Worm (Caenorhabditis elegans) whole organism, L1 larva: ENCODE results near the gene F53F8.3.

Experiments used
- C04F5.9 ChIP-seq: sonication (generic microtip); optimal IDR thresholded peaks from 2 replicates; lab custom pipeline; 2016; ENCODE audit warnings: missing genetic modification characterization, missing compliant biosample characterization
- C16A3.4 ChIP-seq: fragments of 150-350 bp; optimal IDR thresholded peaks from 2 replicates; lab custom pipeline; 2014; ENCODE audit warnings: missing biosample characterization, missing genetic modification characterization
- C34B4.2 ChIP-seq: sonication (generic microtip); optimal IDR thresholded peaks from 2 replicates; lab custom pipeline; 2017; ENCODE audit warnings: mild to moderate bottlenecking, missing genetic modification characterization, missing compliant biosample characterization
- alr-1 ChIP-seq: fragments of 200-800 bp; sonication (Bioruptor generic); optimal IDR thresholded peaks from 2 replicates; lab custom pipeline; 2018; ENCODE audit warnings: borderline replicate concordance, mild to moderate bottlenecking, missing genetic modification characterization, missing compliant biosample characterization
- ama-1 ChIP-seq: fragments of 150-350 bp; optimal IDR thresholded peaks from 2 replicates; lab custom pipeline; 2014
- ceh-63 ChIP-seq: fragments of 200-800 bp; sonication (Bioruptor generic); optimal IDR thresholded peaks from 2 replicates; lab custom pipeline; 2018; ENCODE audit warnings: mild to moderate bottlenecking, missing genetic modification characterization, missing compliant biosample characterization
- ceh-8 ChIP-seq: fragments of 200-800 bp; sonication (Bioruptor generic); optimal IDR thresholded peaks from 2 replicates; lab custom pipeline; 2018; ENCODE audit warnings: mild to moderate bottlenecking, missing genetic modification characterization, moderate library complexity, missing compliant biosample characterization
- ceh-82 ChIP-seq, 3 experiments: fragments of 150-350 bp in 1 of 3; sonication (generic microtip) in 2 of 3; optimal IDR thresholded peaks; 2 replicates each; lab custom pipeline; 2014 to 2017; ENCODE audit warnings: missing biosample characterization in 3 of 3, missing genetic modification characterization in 3 of 3
- ceh-88 ChIP-seq: fragments of 200-800 bp; sonication (Bioruptor generic); IDR thresholded peaks from 2 replicates; pipeline ENCODE4 v1.3.6; 2022; ENCODE audit warnings: missing genetic modification characterization, missing compliant biosample characterization
- ceh-90 ChIP-seq: sonication (generic microtip); optimal IDR thresholded peaks from 2 replicates; lab custom pipeline; 2016; ENCODE audit warnings: missing genetic modification characterization, missing compliant biosample characterization
- ces-1 ChIP-seq: fragments of 150-350 bp; optimal IDR thresholded peaks from 2 replicates; lab custom pipeline; 2014; ENCODE audit warnings: missing biosample characterization, missing genetic modification reagents, missing genetic modification characterization
- dpl-1 ChIP-seq, 3 experiments: fragments of 150-350 bp in 2 of 3; sonication (generic microtip) in 1 of 3; optimal IDR thresholded peaks; 2 replicates each; lab custom pipeline; 2014 to 2017; ENCODE audit warnings: missing biosample characterization in 3 of 3, missing genetic modification characterization in 3 of 3, missing genetic modification reagents in 3 of 3
- efl-3 ChIP-seq: fragments of 200-800 bp; sonication (Bioruptor generic); optimal IDR thresholded peaks from 2 replicates; lab custom pipeline; 2018; ENCODE audit warnings: mild to moderate bottlenecking, missing genetic modification characterization, missing compliant biosample characterization
- egl-27 ChIP-seq, 2 experiments: fragments of 150-350 bp in 1 of 2; sonication (generic microtip); optimal IDR thresholded peaks; 3 replicates each; lab custom pipeline; 2017 to 2018; ENCODE audit warnings: missing biosample characterization in 2 of 2, missing genetic modification characterization in 2 of 2, missing genetic modification reagents in 2 of 2
- elt-2 ChIP-seq: sonication (generic microtip); optimal IDR thresholded peaks from 2 replicates; lab custom pipeline; 2016; ENCODE audit warnings: missing genetic modification characterization, mild to moderate bottlenecking, inconsistent platforms, missing compliant biosample characterization, missing genetic modification reagents
- elt-3 ChIP-seq, 6 experiments: fragments of 150-350 bp in 1 of 6; sonication (generic microtip); optimal IDR thresholded peaks; 2 replicates each; lab custom pipeline; 2017 to 2018; ENCODE audit warnings: missing biosample characterization in 6 of 6, missing genetic modification characterization in 6 of 6, inconsistent platforms in 1 of 6
- ets-5 ChIP-seq: fragments of 200-800 bp; sonication (Bioruptor generic); IDR thresholded peaks from 2 replicates; pipeline ENCODE4 v1.3.6; 2022; ENCODE audit warnings: missing genetic modification characterization, missing compliant biosample characterization
- hlh-17 ChIP-seq: fragments of 200-800 bp; sonication (Bioruptor generic); optimal IDR thresholded peaks from 2 replicates; lab custom pipeline; 2018; ENCODE audit warnings: missing genetic modification characterization, mild to moderate bottlenecking, missing compliant biosample characterization, moderate library complexity, borderline replicate concordance
- hpl-2 ChIP-seq: fragments of 150-350 bp; optimal IDR thresholded peaks from 2 replicates; lab custom pipeline; 2014; ENCODE audit warnings: missing biosample characterization, missing genetic modification reagents, missing genetic modification characterization
- isw-1 ChIP-seq: fragments of 200-800 bp; sonication (Bioruptor generic); IDR thresholded peaks from 2 replicates; pipeline ENCODE4 v1.3.6; 2022; ENCODE audit warnings: missing genetic modification characterization, missing compliant biosample characterization
- jun-1 ChIP-seq: fragments of 150-350 bp; optimal IDR thresholded peaks from 2 replicates; lab custom pipeline; 2014; ENCODE audit warnings: missing biosample characterization, missing genetic modification reagents, missing genetic modification characterization
- lin-14 ChIP-seq: fragments of 200-800 bp; sonication (Bioruptor generic); optimal IDR thresholded peaks from 2 replicates; lab custom pipeline; 2018; ENCODE audit warnings: mild to moderate bottlenecking, missing genetic modification characterization, moderate library complexity, missing compliant biosample characterization
- lin-35 ChIP-seq, 2 experiments: fragments of 150-350 bp; optimal IDR thresholded peaks; 2 replicates each; lab custom pipeline; 2014; ENCODE audit warnings: missing biosample characterization in 2 of 2, missing genetic modification characterization in 2 of 2, missing genetic modification reagents in 2 of 2
- lin-39 ChIP-seq: fragments of 150-350 bp; optimal IDR thresholded peaks from 2 replicates; lab custom pipeline; 2014; ENCODE audit warnings: missing biosample characterization, missing genetic modification reagents, missing genetic modification characterization
- lir-3 ChIP-seq: sonication (generic microtip); optimal IDR thresholded peaks from 2 replicates; lab custom pipeline; 2016; ENCODE audit warnings: mild to moderate bottlenecking, missing genetic modification characterization, moderate library complexity, missing compliant biosample characterization; ENCODE audit not compliant: poor library complexity
- lsy-2 ChIP-seq, 2 experiments: fragments of 150-350 bp; optimal IDR thresholded peaks; 2 replicates each; lab custom pipeline; 2014; ENCODE audit warnings: missing biosample characterization in 2 of 2, missing genetic modification characterization in 2 of 2
- mab-9 ChIP-seq: fragments of 200-800 bp; sonication (Bioruptor generic); IDR thresholded peaks from 2 replicates; pipeline ENCODE4 v1.3.6; 2022; ENCODE audit warnings: missing genetic modification reagents, missing genetic modification characterization, missing compliant biosample characterization
- mep-1 ChIP-seq: fragments of 150-350 bp; optimal IDR thresholded peaks from 2 replicates; lab custom pipeline; 2014; ENCODE audit warnings: missing biosample characterization, missing genetic modification characterization
- nhr-12 ChIP-seq: sonication (generic microtip); optimal IDR thresholded peaks from 2 replicates; lab custom pipeline; 2017; ENCODE audit warnings: missing biosample characterization, missing genetic modification characterization
- nhr-19 ChIP-seq: fragments of 200-800 bp; sonication (Bioruptor generic); conservative IDR thresholded peaks from 2 replicates; pipeline ENCODE4 v1.3.6; 2022; ENCODE audit warnings: missing genetic modification characterization, missing compliant biosample characterization
- nhr-20 ChIP-seq: sonication (generic microtip); optimal IDR thresholded peaks from 2 replicates; lab custom pipeline; 2016; ENCODE audit warnings: mild to moderate bottlenecking, missing genetic modification characterization, missing compliant biosample characterization
- nhr-237 ChIP-seq: fragments of 150-350 bp; optimal IDR thresholded peaks from 2 replicates; lab custom pipeline; 2014; ENCODE audit warnings: missing biosample characterization, missing genetic modification characterization
- nhr-47 ChIP-seq: sonication (generic microtip); optimal IDR thresholded peaks from 2 replicates; lab custom pipeline; 2016; ENCODE audit warnings: mild to moderate bottlenecking, missing genetic modification characterization, moderate library complexity, missing compliant biosample characterization
- nhr-71 ChIP-seq: sonication (generic microtip); optimal IDR thresholded peaks from 2 replicates; lab custom pipeline; 2016; ENCODE audit warnings: mild to moderate bottlenecking, missing genetic modification characterization, moderate library complexity, missing compliant biosample characterization
- nhr-76 ChIP-seq: sonication (generic microtip); optimal IDR thresholded peaks from 2 replicates; lab custom pipeline; 2017; ENCODE audit warnings: missing biosample characterization, missing genetic modification characterization
- nhr-84 ChIP-seq: sonication (generic microtip); optimal IDR thresholded peaks from 2 replicates; lab custom pipeline; 2017; ENCODE audit warnings: missing biosample characterization, missing genetic modification characterization
- pag-3 ChIP-seq: sonication (generic microtip); optimal IDR thresholded peaks from 2 replicates; lab custom pipeline; 2017; ENCODE audit warnings: missing genetic modification characterization, mild to moderate bottlenecking, missing compliant biosample characterization, antibody characterized with exemption, borderline replicate concordance; ENCODE audit not compliant: insufficient read depth
- pqm-1 ChIP-seq: sonication (generic microtip); optimal IDR thresholded peaks from 3 replicates; lab custom pipeline; 2017; ENCODE audit warnings: missing biosample characterization, missing genetic modification characterization
- skn-1 ChIP-seq: fragments of 150-350 bp; optimal IDR thresholded peaks from 2 replicates; lab custom pipeline; 2014; ENCODE audit warnings: missing biosample characterization, missing genetic modification characterization
- snpc-4 ChIP-seq: fragments of 150-350 bp; optimal IDR thresholded peaks from 2 replicates; lab custom pipeline; 2014; ENCODE audit warnings: missing biosample characterization, missing genetic modification characterization
- sptf-1 ChIP-seq: fragments of 150-350 bp; optimal IDR thresholded peaks from 2 replicates; lab custom pipeline; 2014; ENCODE audit warnings: missing biosample characterization, missing genetic modification characterization
- sup-37 ChIP-seq: fragments of 200-800 bp; sonication (Bioruptor generic); optimal IDR thresholded peaks from 2 replicates; lab custom pipeline; 2018; ENCODE audit warnings: mild to moderate bottlenecking, missing genetic modification characterization, missing compliant biosample characterization
- swsn-7 ChIP-seq: sonication (generic microtip); optimal IDR thresholded peaks from 2 replicates; lab custom pipeline; 2016; ENCODE audit warnings: missing genetic modification characterization, missing compliant biosample characterization
- tbx-2 ChIP-seq: sonication (generic microtip); optimal IDR thresholded peaks from 2 replicates; lab custom pipeline; 2016; ENCODE audit warnings: missing genetic modification characterization, missing compliant biosample characterization
- tlp-1 ChIP-seq: fragments of 150-350 bp; optimal IDR thresholded peaks from 2 replicates; lab custom pipeline; 2014; ENCODE audit warnings: missing biosample characterization, missing genetic modification characterization
- unc-130 ChIP-seq: fragments of 150-350 bp; optimal IDR thresholded peaks from 2 replicates; lab custom pipeline; 2017; ENCODE audit warnings: missing biosample characterization, missing genetic modification characterization, inconsistent platforms
- unc-30 ChIP-seq: sonication (generic microtip); optimal IDR thresholded peaks from 2 replicates; lab custom pipeline; 2017; ENCODE audit warnings: missing biosample characterization, missing genetic modification characterization
- unc-62 ChIP-seq: fragments of 150-350 bp; optimal IDR thresholded peaks from 2 replicates; lab custom pipeline; 2014; ENCODE audit warnings: missing biosample characterization, missing genetic modification reagents, missing genetic modification characterization
- unc-86 ChIP-seq: sonication (generic microtip); optimal IDR thresholded peaks from 2 replicates; lab custom pipeline; 2016; ENCODE audit warnings: missing genetic modification characterization, missing compliant biosample characterization
- unc-98 ChIP-seq: fragments of 200-800 bp; sonication (Bioruptor generic); IDR thresholded peaks from 2 replicates; pipeline ENCODE4 v1.3.6; 2022; ENCODE audit warnings: missing genetic modification characterization, missing compliant biosample characterization
- zag-1 ChIP-seq: fragments of 150-350 bp; optimal IDR thresholded peaks from 2 replicates; lab custom pipeline; 2014; ENCODE audit warnings: missing biosample characterization, missing genetic modification characterization
- zip-4 ChIP-seq: fragments of 200-800 bp; sonication (Bioruptor generic); optimal IDR thresholded peaks from 2 replicates; lab custom pipeline; 2018; ENCODE audit warnings: mild to moderate bottlenecking, missing genetic modification characterization, moderate library complexity, missing compliant biosample characterization
- ztf-11 ChIP-seq, 2 experiments: sonication (generic microtip); optimal IDR thresholded peaks; 2 replicates each; lab custom pipeline; 2016 to 2017; ENCODE audit warnings: missing genetic modification characterization in 2 of 2, missing biosample characterization in 1 of 2, missing compliant biosample characterization in 1 of 2

F53F8.3 gene

ce11 chrV:20693968-20694367 is 4.6 kb upstream of the F53F8.3 start:
- no peak for TF ChIP-seq nhr-12 (tag; lab: Kevin White, UChicago)
- TF ChIP-seq unc-30, result no peak
- no peak for TF ChIP-seq egl-27 (tag; optimal IDR thresholded peaks at IDR 0.05; lab: Kevin White, UChicago)
- peak; percentile 19 for TF ChIP-seq elt-2
- TF ChIP-seq lsy-2 (tag; optimal IDR thresholded peaks at IDR 0.05; lab: Kevin White, UChicago), result peak; percentile 4 to 53
- TF ChIP-seq snpc-4 (tag; lab: Kevin White, UChicago), result peak; percentile 15
- no peak for TF ChIP-seq unc-130 (tag; lab: Kevin White, UChicago)
- TF ChIP-seq elt-3 (tag; optimal IDR thresholded peaks at IDR 0.05; lab: Kevin White, UChicago), result peak in 2 of 6 experiments; percentile 6 to 21
- no peak for TF ChIP-seq ztf-11 (tag; optimal IDR thresholded peaks at IDR 0.05; lab: Kevin White, UChicago)
- no peak for TF ChIP-seq nhr-76 (tag; lab: Kevin White, UChicago)
- peak; percentile 6 for TF ChIP-seq hpl-2 (GFP tag; lab: Kevin White, UChicago)
- TF ChIP-seq unc-98, result no peak
- no peak for TF ChIP-seq zip-4
- TF ChIP-seq mab-9 (GFP tag; lab: Robert Waterston, UW), result no peak
- no peak for TF ChIP-seq C04F5.9 (tag; lab: Kevin White, UChicago)
- TF ChIP-seq lir-3 (tag; lab: Kevin White, UChicago), result no peak
- TF ChIP-seq lin-14 (GFP tag; lab: Kevin White, UChicago), result peak; percentile 23
- TF ChIP-seq nhr-84 (tag; lab: Kevin White, UChicago), result no peak
- TF ChIP-seq nhr-71 (tag; lab: Kevin White, UChicago), result peak; percentile 58
- TF ChIP-seq efl-3, result no peak
- TF ChIP-seq ces-1 (GFP tag; lab: Kevin White, UChicago), result no peak
- TF ChIP-seq hlh-17 (GFP tag; lab: Kevin White, UChicago), result no peak
- TF ChIP-seq ceh-63, result no peak
- peak; percentile 67 for TF ChIP-seq nhr-47 (tag; lab: Kevin White, UChicago)
- peak; percentile 12 to 47 for TF ChIP-seq lin-35 (GFP tag; optimal IDR thresholded peaks at IDR 0.05; lab: Kevin White, UChicago)
- peak; percentile 40 for TF ChIP-seq swsn-7
- no peak for TF ChIP-seq pag-3
- TF ChIP-seq tbx-2 (tag; lab: Kevin White, UChicago), result peak; percentile 10
- no peak for TF ChIP-seq pqm-1 (tag; lab: Kevin White, UChicago)
- TF ChIP-seq ceh-82 (tag; optimal IDR thresholded peaks at IDR 0.05; lab: Kevin White, UChicago), result peak in 1 of 3 experiments; percentile 4
- TF ChIP-seq ceh-88, result no peak
- no peak for TF ChIP-seq nhr-237 (tag; lab: Kevin White, UChicago)
- peak; percentile 30; the same call in 1 of the 2 replicates for TF ChIP-seq nhr-19 (GFP tag; lab: Robert Waterston, UW)
- no peak for TF ChIP-seq ceh-90
- TF ChIP-seq dpl-1 (GFP tag; optimal IDR thresholded peaks at IDR 0.05; lab: Kevin White, UChicago), result peak in 1 of 3 experiments; percentile 17
- no peak for TF ChIP-seq isw-1 (GFP tag; lab: Robert Waterston, UW)
- TF ChIP-seq tlp-1 (tag; lab: Kevin White, UChicago), result no peak
- TF ChIP-seq ceh-8 (GFP tag; lab: Kevin White, UChicago), result no peak
- TF ChIP-seq mep-1 (tag; lab: Kevin White, UChicago), result peak; percentile 40
- TF ChIP-seq jun-1 (tag; lab: Kevin White, UChicago), result no peak
- TF ChIP-seq sup-37, result no peak
- no peak for TF ChIP-seq zag-1 (tag; lab: Kevin White, UChicago)
- TF ChIP-seq unc-86 (tag; lab: Kevin White, UChicago), result no peak
- no peak for TF ChIP-seq skn-1 (tag; lab: Kevin White, UChicago)
- peak; percentile 12 for TF ChIP-seq lin-39
- TF ChIP-seq unc-62 (GFP tag; lab: Kevin White, UChicago), result no peak
- no peak for TF ChIP-seq alr-1 (tag; lab: Kevin White, UChicago)
- no peak for TF ChIP-seq C16A3.4 (tag; lab: Kevin White, UChicago)
- no peak for TF ChIP-seq ama-1 (lab: Kevin White, UChicago)
- TF ChIP-seq ets-5 (GFP tag; lab: Robert Waterston, UW), result no peak
- no peak for TF ChIP-seq sptf-1 (tag; lab: Kevin White, UChicago)
- peak; percentile 45 for TF ChIP-seq nhr-20
- no peak for TF ChIP-seq C34B4.2 (tag; lab: Kevin White, UChicago)
